Fruit fly (Drosophila melanogaster) whole organism, prepupa: ENCODE results near the gene CG18233.

Experiments
- CG10669 ChIP-seq: fragments of 200-800 bp; sonication (Bioruptor generic); optimal IDR thresholded peaks from 3 replicates; lab custom pipeline; 2018; ENCODE audit warnings: missing biosample characterization, mild to moderate bottlenecking, missing genetic modification characterization, moderate library complexity
- CG11294 ChIP-seq: fragments of 200-800 bp; sonication (Bioruptor generic); IDR thresholded peaks from 2 replicates; pipeline ENCODE4 v1.3.6; 2022; ENCODE audit warnings: missing biosample characterization, missing genetic modification characterization
- CG11902 ChIP-seq: fragments of 200-800 bp; sonication (Bioruptor generic); optimal IDR thresholded peaks from 3 replicates; lab custom pipeline; 2016; ENCODE audit warnings: missing biosample characterization, missing genetic modification characterization
- CG15336 ChIP-seq: fragments of 200-800 bp; sonication (Bioruptor generic); IDR thresholded peaks from 2 replicates; pipeline ENCODE4 v1.3.6; 2022; ENCODE audit warnings: missing biosample characterization, missing genetic modification characterization
- CG1621 ChIP-seq: fragments of 200-800 bp; sonication (Bioruptor generic); optimal IDR thresholded peaks from 3 replicates; lab custom pipeline; 2018; ENCODE audit warnings: missing biosample characterization, mild to moderate bottlenecking, missing genetic modification characterization
- CG16779 ChIP-seq: fragments of 200-800 bp; sonication (Bioruptor generic); optimal IDR thresholded peaks from 3 replicates; lab custom pipeline; 2017; ENCODE audit warnings: missing biosample characterization, mild to moderate bottlenecking, missing genetic modification characterization
- CG3032 ChIP-seq: fragments of 200-800 bp; optimal IDR thresholded peaks from 2 replicates; lab custom pipeline; 2019; ENCODE audit warnings: missing biosample characterization, mild to moderate bottlenecking, missing genetic modification characterization, moderate library complexity
- CG31627 ChIP-seq: fragments of 200-800 bp; sonication (Bioruptor generic); optimal IDR thresholded peaks from 3 replicates; lab custom pipeline; 2016; ENCODE audit warnings: missing biosample characterization, missing genetic modification characterization
- CG34406 ChIP-seq: fragments of 200-800 bp; sonication (Bioruptor generic); optimal IDR thresholded peaks from 3 replicates; lab custom pipeline; 2016; ENCODE audit warnings: missing biosample characterization, missing genetic modification characterization
- CG3919 ChIP-seq: fragments of 200-800 bp; sonication (Bioruptor generic); optimal IDR thresholded peaks from 3 replicates; lab custom pipeline; 2016; ENCODE audit warnings: missing biosample characterization, missing genetic modification characterization
- CG4318 ChIP-seq: fragments of 200-800 bp; sonication (Bioruptor generic); optimal IDR thresholded peaks from 3 replicates; lab custom pipeline; 2017; ENCODE audit warnings: missing biosample characterization, mild to moderate bottlenecking, missing genetic modification characterization
- CG6163 ChIP-seq: fragments of 200-800 bp; sonication (Bioruptor generic); IDR thresholded peaks from 3 replicates; pipeline ENCODE4 v1.3.6; 2022; ENCODE audit warnings: missing biosample characterization, missing genetic modification characterization
- CG6276 ChIP-seq: fragments of 200-800 bp; sonication (Bioruptor generic); optimal IDR thresholded peaks from 2 replicates; lab custom pipeline; 2017; ENCODE audit warnings: missing biosample characterization, mild to moderate bottlenecking, missing genetic modification characterization
- CG6792 ChIP-seq: fragments of 200-800 bp; sonication (Bioruptor generic); optimal IDR thresholded peaks from 3 replicates; lab custom pipeline; 2016; ENCODE audit warnings: missing biosample characterization, missing genetic modification characterization
- CG6808 ChIP-seq: fragments of 200-800 bp; sonication (Bioruptor generic); optimal IDR thresholded peaks from 3 replicates; lab custom pipeline; 2017; ENCODE audit warnings: missing biosample characterization, missing genetic modification characterization, mild to moderate bottlenecking, moderate library complexity, missing genetic modification reagents
- CG6854 ChIP-seq: fragments of 200-800 bp; sonication (Bioruptor generic); optimal IDR thresholded peaks from 2 replicates; lab custom pipeline; 2017; ENCODE audit warnings: missing biosample characterization, mild to moderate bottlenecking, missing genetic modification characterization
- CG7368 ChIP-seq: fragments of 200-800 bp; sonication (Bioruptor generic); optimal IDR thresholded peaks from 3 replicates; lab custom pipeline; 2016; ENCODE audit warnings: missing biosample characterization, missing genetic modification characterization
- CG8632 ChIP-seq: fragments of 200-800 bp; sonication (Bioruptor generic); optimal IDR thresholded peaks from 3 replicates; lab custom pipeline; 2016; ENCODE audit warnings: missing biosample characterization, missing genetic modification characterization
- CG9139 ChIP-seq: fragments of 200-800 bp; sonication (Bioruptor generic); optimal IDR thresholded peaks from 3 replicates; lab custom pipeline; 2017; ENCODE audit warnings: missing biosample characterization, mild to moderate bottlenecking, missing genetic modification characterization
- Eip75B ChIP-seq: fragments of 200-800 bp; sonication (Bioruptor generic); optimal IDR thresholded peaks from 3 replicates; lab custom pipeline; 2016; ENCODE audit warnings: missing biosample characterization, missing genetic modification characterization
- Eip78C ChIP-seq: fragments of 200-800 bp; sonication (Bioruptor generic); peaks from one replicate; lab custom pipeline; 2016; ENCODE audit warnings: missing biosample characterization, missing genetic modification characterization
- Eip93F ChIP-seq: fragments of 200-800 bp; sonication (Bioruptor generic); optimal IDR thresholded peaks from 2 replicates; lab custom pipeline; 2016; ENCODE audit warnings: missing biosample characterization, mild to moderate bottlenecking, missing genetic modification characterization
- Ets21C ChIP-seq: fragments of 200-800 bp; sonication (Bioruptor generic); optimal IDR thresholded peaks from 3 replicates; lab custom pipeline; 2016; ENCODE audit warnings: missing biosample characterization, missing genetic modification characterization
- Ets96B ChIP-seq: fragments of 200-800 bp; optimal IDR thresholded peaks from 2 replicates; lab custom pipeline; 2019; ENCODE audit warnings: missing biosample characterization, mild to moderate bottlenecking, missing genetic modification characterization, moderate library complexity
- Hr38 ChIP-seq: sonication (Bioruptor generic); optimal IDR thresholded peaks from 2 replicates; lab custom pipeline; 2016; ENCODE audit warnings: missing biosample characterization, missing genetic modification characterization
- Hr39 ChIP-seq: fragments of 200-800 bp; sonication (Bioruptor generic); optimal IDR thresholded peaks from 2 replicates; lab custom pipeline; 2016; ENCODE audit warnings: missing biosample characterization, missing genetic modification characterization
- Hr4 ChIP-seq: fragments of 200-800 bp; sonication (Bioruptor generic); optimal IDR thresholded peaks from 3 replicates; lab custom pipeline; 2016; ENCODE audit warnings: missing biosample characterization, missing genetic modification characterization
- Lpt ChIP-seq: fragments of 200-800 bp; sonication (Bioruptor generic); optimal IDR thresholded peaks from 3 replicates; lab custom pipeline; 2016; ENCODE audit warnings: missing biosample characterization, missing genetic modification characterization
- OdsH ChIP-seq: fragments of 200-800 bp; sonication (Bioruptor generic); optimal IDR thresholded peaks from 3 replicates; lab custom pipeline; 2016; ENCODE audit warnings: missing biosample characterization, missing genetic modification characterization
- Smox ChIP-seq: fragments of 200-800 bp; sonication (Bioruptor generic); optimal IDR thresholded peaks from 3 replicates; lab custom pipeline; 2016; ENCODE audit warnings: missing biosample characterization, missing genetic modification characterization
- Sox102F ChIP-seq: fragments of 200-800 bp; sonication (Bioruptor generic); optimal IDR thresholded peaks from 2 replicates; lab custom pipeline; 2016; ENCODE audit warnings: missing biosample characterization, mild to moderate bottlenecking, missing genetic modification characterization
- Sox14 ChIP-seq: fragments of 200-800 bp; sonication (Bioruptor generic); optimal IDR thresholded peaks from 3 replicates; lab custom pipeline; 2016; ENCODE audit warnings: missing biosample characterization, missing genetic modification characterization
- Sox15 ChIP-seq: fragments of 200-800 bp; sonication (Bioruptor generic); optimal IDR thresholded peaks from 3 replicates; lab custom pipeline; 2016; ENCODE audit warnings: missing biosample characterization, missing genetic modification characterization
- achi ChIP-seq: fragments of 200-800 bp; sonication (Bioruptor generic); optimal IDR thresholded peaks from 3 replicates; lab custom pipeline; 2016; ENCODE audit warnings: missing biosample characterization, missing genetic modification characterization
- acj6 ChIP-seq: fragments of 200-800 bp; sonication (Bioruptor generic); optimal IDR thresholded peaks from 3 replicates; lab custom pipeline; 2016; ENCODE audit warnings: missing biosample characterization, missing genetic modification characterization
- cyc ChIP-seq: fragments of 200-800 bp; sonication (Bioruptor generic); optimal IDR thresholded peaks from 3 replicates; lab custom pipeline; 2016; ENCODE audit warnings: missing biosample characterization, missing genetic modification characterization
- dsx ChIP-seq: fragments of 200-800 bp; optimal IDR thresholded peaks from 3 replicates; lab custom pipeline; 2019; ENCODE audit warnings: missing biosample characterization, mild to moderate bottlenecking, missing genetic modification characterization, moderate library complexity; ENCODE audit not compliant: poor library complexity, severe bottlenecking
- eg ChIP-seq: fragments of 200-800 bp; sonication (Bioruptor generic); IDR thresholded peaks from 3 replicates; pipeline ENCODE4 v1.3.6; 2022; ENCODE audit warnings: missing biosample characterization, missing genetic modification characterization
- esn ChIP-seq: fragments of 200-800 bp; sonication (Bioruptor generic); optimal IDR thresholded peaks from 2 replicates; lab custom pipeline; 2016; ENCODE audit warnings: missing biosample characterization, mild to moderate bottlenecking, missing genetic modification characterization, moderate library complexity
- fd59A ChIP-seq: fragments of 200-800 bp; sonication (Bioruptor generic); optimal IDR thresholded peaks from 2 replicates; lab custom pipeline; 2017; ENCODE audit warnings: missing biosample characterization, mild to moderate bottlenecking, missing genetic modification characterization, missing genetic modification reagents
- fkh ChIP-seq: fragments of 200-800 bp; sonication (Bioruptor generic); optimal IDR thresholded peaks from 3 replicates; lab custom pipeline; 2017; ENCODE audit warnings: missing biosample characterization, mild to moderate bottlenecking, missing genetic modification characterization, moderate library complexity
- lz ChIP-seq: fragments of 200-800 bp; sonication (Bioruptor generic); optimal IDR thresholded peaks from 3 replicates; lab custom pipeline; 2016; ENCODE audit warnings: missing biosample characterization, missing genetic modification characterization
- net ChIP-seq: fragments of 200-800 bp; sonication (Bioruptor generic); optimal IDR thresholded peaks from 3 replicates; lab custom pipeline; 2016; ENCODE audit warnings: missing biosample characterization, missing genetic modification characterization
- pdm3 ChIP-seq: fragments of 200-800 bp; sonication (Bioruptor generic); optimal IDR thresholded peaks from 3 replicates; lab custom pipeline; 2016; ENCODE audit warnings: missing biosample characterization, missing genetic modification characterization
- salr ChIP-seq, 2 experiments: fragments of 200-800 bp; sonication (Bioruptor generic); optimal IDR thresholded peaks; 3 replicates each; lab custom pipeline; 2016 to 2018; ENCODE audit warnings: missing biosample characterization in 2 of 2, missing genetic modification characterization in 2 of 2, mild to moderate bottlenecking in 1 of 2
- spab ChIP-seq: fragments of 200-800 bp; sonication (Bioruptor generic); optimal IDR thresholded peaks from 2 replicates; lab custom pipeline; 2017; ENCODE audit warnings: missing biosample characterization, mild to moderate bottlenecking, missing genetic modification characterization, missing genetic modification reagents
- ss ChIP-seq, 2 experiments: fragments of 200-800 bp; sonication (Bioruptor generic); optimal IDR thresholded peaks; 2 replicates in 1 of 2; 3 replicates in 1 of 2; lab custom pipeline; 2017 to 2018; ENCODE audit warnings: mild to moderate bottlenecking in 2 of 2, missing biosample characterization in 2 of 2, missing genetic modification characterization in 2 of 2, moderate library complexity in 1 of 2
- svp ChIP-seq: fragments of 200-800 bp; sonication (Bioruptor generic); peaks from one replicate; lab custom pipeline; 2016; ENCODE audit warnings: missing biosample characterization, missing genetic modification characterization
- topi ChIP-seq: fragments of 200-800 bp; sonication (Bioruptor generic); optimal IDR thresholded peaks from 3 replicates; lab custom pipeline; 2016; ENCODE audit warnings: missing biosample characterization, missing genetic modification characterization
- vri ChIP-seq: fragments of 200-800 bp; sonication (Bioruptor generic); optimal IDR thresholded peaks from 3 replicates; lab custom pipeline; 2016; ENCODE audit warnings: missing biosample characterization, mild to moderate bottlenecking, missing genetic modification characterization

Gene CG18233

DNA sequence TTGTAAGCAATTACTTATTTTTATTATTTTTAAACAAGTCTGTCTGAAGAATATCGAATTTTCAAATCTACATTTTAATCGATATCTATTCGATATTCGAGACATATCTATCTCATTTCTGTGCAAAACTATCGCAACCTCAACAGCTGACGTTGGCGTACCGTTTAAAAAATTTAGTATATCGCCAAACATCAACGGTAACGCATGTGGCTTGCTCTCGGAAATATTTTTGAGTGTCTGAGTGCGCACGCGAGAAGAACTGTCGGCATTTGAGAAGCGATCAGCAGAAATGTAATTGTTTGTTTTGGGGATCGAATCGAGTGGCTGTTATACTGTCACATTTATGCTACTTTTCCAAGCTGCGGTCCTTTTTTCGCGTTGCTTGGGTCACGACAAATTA is 20.5 kb downstream of the CG18233 start, which contains the start of gene MYPT-75D:
Gene MYPT-75D (plus strand): TSS at position 174 of the 400 bp plus-strand sequence.
- TF ChIP-seq CG3919 = peak; percentile 18
- TF ChIP-seq CG16779 (tag; lab: Kevin White, UChicago) = no peak
- TF ChIP-seq CG4318 (GFP tag; lab: Kevin White, UChicago) = no peak
- TF ChIP-seq Eip75B (GFP tag; lab: Kevin White, UChicago) = no peak
- TF ChIP-seq Hr39 = no peak
- no peak for TF ChIP-seq pdm3 (GFP tag; lab: Kevin White, UChicago)
- TF ChIP-seq OdsH (GFP tag; lab: Kevin White, UChicago) = no peak
- no peak for TF ChIP-seq CG1621 (tag; lab: Kevin White, UChicago)
- no peak for TF ChIP-seq achi
- peak; percentile 31 for TF ChIP-seq vri (GFP tag; lab: Kevin White, UChicago)
- TF ChIP-seq esn = no peak
- TF ChIP-seq Ets21C (GFP tag; lab: Kevin White, UChicago) = no peak
- TF ChIP-seq CG10669 (GFP tag; lab: Kevin White, UChicago) = no peak
- no peak for TF ChIP-seq CG11294
- no peak for TF ChIP-seq Ets96B (tag; lab: Kevin White, UChicago)
- TF ChIP-seq CG15336 (GFP tag; lab: Robert Waterston, UW) = no peak
- no peak for TF ChIP-seq svp (GFP tag; lab: Kevin White, UChicago)
- peak in 1 of 2 experiments; percentile 14 for TF ChIP-seq ss (GFP tag; optimal IDR thresholded peaks at IDR 0.05; lab: Kevin White, UChicago)
- no peak for TF ChIP-seq Hr4 (GFP tag; lab: Kevin White, UChicago)
- TF ChIP-seq Lpt (GFP tag; lab: Kevin White, UChicago) = no peak
- TF ChIP-seq dsx (GFP tag; lab: Kevin White, UChicago) = peak; percentile 29
- TF ChIP-seq lz = no peak
- TF ChIP-seq CG11902 (GFP tag; lab: Kevin White, UChicago) = no peak
- no peak; the same call in 2 of the 3 replicates for TF ChIP-seq CG6163 (GFP tag; lab: Robert Waterston, UW)
- TF ChIP-seq fkh (GFP tag; lab: Kevin White, UChicago) = peak; percentile 70
- TF ChIP-seq CG6792 (GFP tag; lab: Kevin White, UChicago) = peak; percentile 0
- no peak for TF ChIP-seq Hr38 (GFP tag; lab: Kevin White, UChicago)
- peak; percentile 80 for TF ChIP-seq Eip78C (GFP tag; lab: Kevin White, UChicago)
- TF ChIP-seq CG6854 (GFP tag; lab: Kevin White, UChicago) = no peak
- peak; percentile 6 for TF ChIP-seq Sox102F (GFP tag; lab: Kevin White, UChicago)
- no peak for TF ChIP-seq fd59A (GFP tag; lab: Kevin White, UChicago)
- TF ChIP-seq CG3032 (tag; lab: Kevin White, UChicago) = no peak
- peak; percentile 54 for TF ChIP-seq Sox14 (GFP tag; lab: Kevin White, UChicago)
- no peak for TF ChIP-seq topi (GFP tag; lab: Kevin White, UChicago)
- TF ChIP-seq CG8632 = no peak

DNA sequence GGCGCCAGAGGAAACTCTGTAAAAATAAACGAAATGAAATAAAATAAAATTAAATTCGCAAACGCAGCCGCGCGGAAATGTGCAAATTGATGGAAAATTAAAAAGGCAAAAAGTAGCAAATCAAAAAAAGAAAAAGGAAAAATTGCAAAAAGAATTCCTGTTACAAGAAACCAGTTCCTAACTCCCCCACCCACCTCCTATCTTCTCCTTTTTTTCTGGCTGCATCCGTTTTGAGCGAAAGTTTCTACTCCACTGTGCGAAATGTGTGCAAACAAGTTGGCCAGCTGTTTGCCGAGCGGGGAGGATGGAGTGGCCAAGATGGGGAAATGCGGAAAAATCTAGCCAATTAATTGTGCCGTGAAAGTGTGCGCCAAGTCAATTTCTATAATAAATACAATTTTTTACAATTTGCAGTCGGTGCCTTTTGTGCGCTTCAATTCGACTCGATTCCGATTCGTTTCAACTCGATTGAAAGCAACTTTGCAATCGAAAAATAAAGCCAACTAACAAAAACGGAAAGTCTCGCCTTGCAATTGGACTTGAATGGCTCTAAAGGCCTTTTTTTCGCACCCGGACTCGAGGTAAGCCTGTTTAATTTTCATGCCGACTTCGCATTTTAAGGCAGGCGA is 21.3 kb downstream of the CG18233 start:
- peak; percentile 23 for TF ChIP-seq CG3919
- TF ChIP-seq CG6808 (GFP tag; lab: Kevin White, UChicago) = no peak
- TF ChIP-seq Sox15 (GFP tag; lab: Kevin White, UChicago) = no peak
- no peak for TF ChIP-seq topi (GFP tag; lab: Kevin White, UChicago)
- TF ChIP-seq CG10669 (GFP tag; lab: Kevin White, UChicago) = no peak
- no peak for TF ChIP-seq salr (GFP tag; optimal IDR thresholded peaks at IDR 0.05; lab: Kevin White, UChicago)
- TF ChIP-seq Smox (GFP tag; lab: Kevin White, UChicago) = peak; percentile 27
- TF ChIP-seq Eip78C (GFP tag; lab: Kevin White, UChicago) = peak; percentile 41
- no peak for TF ChIP-seq CG6792 (GFP tag; lab: Kevin White, UChicago)
- TF ChIP-seq Eip93F (GFP tag; lab: Kevin White, UChicago) = no peak
- TF ChIP-seq net = peak; percentile 22
- TF ChIP-seq Hr39 = no peak
- peak; percentile 60 for TF ChIP-seq CG6276 (GFP tag; lab: Kevin White, UChicago)
- TF ChIP-seq CG9139 (GFP tag; lab: Kevin White, UChicago) = no peak
- TF ChIP-seq CG31627 = no peak
- TF ChIP-seq spab (GFP tag; lab: Kevin White, UChicago) = no peak
- TF ChIP-seq CG7368 (GFP tag; lab: Kevin White, UChicago) = no peak
- TF ChIP-seq Hr4 (GFP tag; lab: Kevin White, UChicago) = peak; percentile 17
- no peak for TF ChIP-seq Sox14 (GFP tag; lab: Kevin White, UChicago)
- TF ChIP-seq Hr38 (GFP tag; lab: Kevin White, UChicago) = no peak
- peak; percentile 71 for TF ChIP-seq eg (GFP tag; lab: Robert Waterston, UW)
- TF ChIP-seq achi = peak; percentile 7
- no peak for TF ChIP-seq cyc
- peak; percentile 3 for TF ChIP-seq acj6
- TF ChIP-seq CG34406 (GFP tag; lab: Kevin White, UChicago) = peak; percentile 20
